Worm (Caenorhabditis elegans): ENCODE results near the gene F44E7.5.
A peak's percentile ranks its signal among the peaks of the same experiment; 100 is the strongest.

Gene F44E7.5

ce11 chrV:5756193-5756592, 24.5 kb downstream of the F44E7.5 start, which contains the start of gene C53A3.3:
Gene C53A3.3 (plus strand): TSS chrV:5756493.
- TF ChIP-seq ztf-29 (GFP tag; IDR thresholded peaks at IDR 0.05) (no peak), ref-1 (GFP tag; conservative IDR thresholded peaks at IDR 0.05) (no peak)

ce11 chrV:5755203-5755693, 25.5 kb downstream of the F44E7.5 start, which contains the start of gene K09H11.11:
Gene K09H11.11 (minus strand): TSS chrV:5755253.
- peak; percentile 42; the same call in 1 of the 2 replicates for TF ChIP-seq ref-1 (GFP tag; conservative IDR thresholded peaks at IDR 0.05)

- TF ChIP-seq T22C8.4 (GFP tag; IDR thresholded peaks at IDR 0.05) (no peak), tab-1 (GFP tag; IDR thresholded peaks at IDR 0.05) (no peak), cog-1 (tag; optimal IDR thresholded peaks at IDR 0.05) (no peak), flt-1 (GFP tag; IDR thresholded peaks at IDR 0.05) (no peak), ref-1 (GFP tag; conservative IDR thresholded peaks at IDR 0.05) (no peak), ztf-23 (GFP tag; IDR thresholded peaks at IDR 0.05) (no peak), med-1 (GFP tag; optimal IDR thresholded peaks at IDR 0.05; ENCODE audit: insufficient read depth) (no peak), ztf-29 (GFP tag; IDR thresholded peaks at IDR 0.05) (no peak)
Measured at ce11 chrV:5753432-5753831, 27.3 kb downstream of the F44E7.5 start, which contains the start of gene pgph-1. Gene pgph-1 (minus strand): TSS chrV:5753532.

- no peak for TF ChIP-seq ztf-23 (GFP tag; IDR thresholded peaks at IDR 0.05)
- TF ChIP-seq klf-2 (GFP tag; conservative IDR thresholded peaks at IDR 0.05) = no peak
- TF ChIP-seq ztf-29 (GFP tag; IDR thresholded peaks at IDR 0.05) = no peak
- TF ChIP-seq T22C8.4 (GFP tag; IDR thresholded peaks at IDR 0.05) = no peak
- no peak for TF ChIP-seq ref-1 (GFP tag; conservative IDR thresholded peaks at IDR 0.05)
- no peak for TF ChIP-seq flt-1 (GFP tag; IDR thresholded peaks at IDR 0.05)
- TF ChIP-seq cog-1 (tag; optimal IDR thresholded peaks at IDR 0.05) = no peak
- no peak for TF ChIP-seq med-1 (GFP tag; optimal IDR thresholded peaks at IDR 0.05; ENCODE audit: insufficient read depth)
Measured at ce11 chrV:5747519-5747918, 33.2 kb downstream of the F44E7.5 start, which contains the start of gene acds-10. Gene acds-10 (plus strand): TSS chrV:5747819.

- TF ChIP-seq flt-1 (GFP tag; IDR thresholded peaks at IDR 0.05) (no peak), ztf-29 (GFP tag; IDR thresholded peaks at IDR 0.05) (no peak), tab-1 (GFP tag; IDR thresholded peaks at IDR 0.05) (no peak), ztf-23 (GFP tag; IDR thresholded peaks at IDR 0.05) (no peak), T22C8.4 (GFP tag; IDR thresholded peaks at IDR 0.05) (no peak), cog-1 (tag; optimal IDR thresholded peaks at IDR 0.05) (no peak), klf-2 (GFP tag; conservative IDR thresholded peaks at IDR 0.05) (no peak), med-1 (GFP tag; optimal IDR thresholded peaks at IDR 0.05; ENCODE audit: insufficient read depth) (no peak), ref-1 (GFP tag; conservative IDR thresholded peaks at IDR 0.05) (no peak)
Measured at ce11 chrV:5746237-5746636, 34.5 kb downstream of the F44E7.5 start.

ce11 chrV:5741237-5741636, 39.5 kb downstream of the F44E7.5 start:
- TF ChIP-seq ref-1 (GFP tag; conservative IDR thresholded peaks at IDR 0.05) = no peak
- TF ChIP-seq cog-1 (tag; optimal IDR thresholded peaks at IDR 0.05) = no peak
- TF ChIP-seq med-1 (GFP tag; optimal IDR thresholded peaks at IDR 0.05; ENCODE audit: insufficient read depth) = no peak
- TF ChIP-seq klf-2 (GFP tag; conservative IDR thresholded peaks at IDR 0.05) = no peak
- TF ChIP-seq ztf-29 (GFP tag; IDR thresholded peaks at IDR 0.05) = no peak
- no peak for TF ChIP-seq flt-1 (GFP tag; IDR thresholded peaks at IDR 0.05)
- no peak for TF ChIP-seq ztf-23 (GFP tag; IDR thresholded peaks at IDR 0.05)
- TF ChIP-seq T22C8.4 (GFP tag; IDR thresholded peaks at IDR 0.05) = no peak
- no peak for TF ChIP-seq tab-1 (GFP tag; IDR thresholded peaks at IDR 0.05)

ce11 chrV:5739438-5739837, 41.3 kb downstream of the F44E7.5 start:
- TF ChIP-seq ztf-29 (GFP tag; IDR thresholded peaks at IDR 0.05) = no peak
- TF ChIP-seq flt-1 (GFP tag; IDR thresholded peaks at IDR 0.05) = no peak
- no peak for TF ChIP-seq ref-1 (GFP tag; conservative IDR thresholded peaks at IDR 0.05)
- TF ChIP-seq med-1 (GFP tag; optimal IDR thresholded peaks at IDR 0.05; ENCODE audit: insufficient read depth) = no peak
- TF ChIP-seq T22C8.4 (GFP tag; IDR thresholded peaks at IDR 0.05) = no peak
- TF ChIP-seq cog-1 (tag; optimal IDR thresholded peaks at IDR 0.05) = no peak
- TF ChIP-seq ztf-23 (GFP tag; IDR thresholded peaks at IDR 0.05) = no peak
- TF ChIP-seq tab-1 (GFP tag; IDR thresholded peaks at IDR 0.05) = no peak
- TF ChIP-seq klf-2 (GFP tag; conservative IDR thresholded peaks at IDR 0.05) = no peak

ce11 chrV:5736068-5736467, 44.7 kb downstream of the F44E7.5 start, which contains the start of gene K09H11.6:
Gene K09H11.6 (minus strand): TSS chrV:5736168.
- no peak for TF ChIP-seq T22C8.4 (GFP tag; IDR thresholded peaks at IDR 0.05)
- no peak for TF ChIP-seq cog-1 (tag; optimal IDR thresholded peaks at IDR 0.05)
- no peak for TF ChIP-seq flt-1 (GFP tag; IDR thresholded peaks at IDR 0.05)
- TF ChIP-seq ref-1 (GFP tag; conservative IDR thresholded peaks at IDR 0.05) = no peak
- no peak for TF ChIP-seq med-1 (GFP tag; optimal IDR thresholded peaks at IDR 0.05; ENCODE audit: insufficient read depth)
- TF ChIP-seq klf-2 (GFP tag; conservative IDR thresholded peaks at IDR 0.05) = no peak

ce11 chrV:5730783-5731182, 49.9 kb downstream of the F44E7.5 start, which contains the start of gene K09H11.15:
Gene K09H11.15 (minus strand): TSS chrV:5730883.
- no peak for TF ChIP-seq ztf-23 (GFP tag; IDR thresholded peaks at IDR 0.05)
- TF ChIP-seq klf-2 (GFP tag; conservative IDR thresholded peaks at IDR 0.05) = no peak
- TF ChIP-seq ztf-29 (GFP tag; IDR thresholded peaks at IDR 0.05) = no peak
- TF ChIP-seq med-1 (GFP tag; optimal IDR thresholded peaks at IDR 0.05; ENCODE audit: insufficient read depth) = no peak
- no peak for TF ChIP-seq cog-1 (tag; optimal IDR thresholded peaks at IDR 0.05)
- TF ChIP-seq T22C8.4 (GFP tag; IDR thresholded peaks at IDR 0.05) = no peak

Measured in whole organism, midembryonic.